Worm (Caenorhabditis elegans) whole organism, young adult: ENCODE data around the gene ZK622.4.

Source experiments
- D2030.7 ChIP-seq: fragments of 200-800 bp; sonication (Bioruptor generic); IDR thresholded peaks from 2 replicates; pipeline ENCODE4 v1.3.6; 2022; ENCODE audit warnings: missing genetic modification reagents, missing genetic modification characterization, missing compliant biosample characterization
- F37B4.10 ChIP-seq: fragments of 200-800 bp; sonication (Bioruptor generic); IDR thresholded peaks from 2 replicates; pipeline ENCODE4 v1.3.6; 2022; ENCODE audit warnings: missing genetic modification characterization, missing compliant biosample characterization
- F52B5.7 ChIP-seq: sonication (generic microtip); optimal IDR thresholded peaks from 2 replicates; lab custom pipeline; 2016; ENCODE audit warnings: mild to moderate bottlenecking, missing genetic modification characterization, missing compliant biosample characterization
- F57A8.1 ChIP-seq: fragments of 200-800 bp; sonication (Bioruptor generic); optimal IDR thresholded peaks from 2 replicates; lab custom pipeline; 2018; ENCODE audit warnings: mild to moderate bottlenecking, missing genetic modification characterization, moderate library complexity, missing compliant biosample characterization
- T26A5.8 ChIP-seq: sonication (generic microtip); optimal IDR thresholded peaks from 2 replicates; lab custom pipeline; 2016; ENCODE audit warnings: missing genetic modification characterization, missing compliant biosample characterization
- Y53F4B.3 ChIP-seq: fragments of 200-800 bp; sonication (Bioruptor generic); IDR thresholded peaks from 2 replicates; pipeline ENCODE4 v1.3.6; 2022; ENCODE audit warnings: missing genetic modification reagents, missing genetic modification characterization, missing compliant biosample characterization
- Y56A3A.18 ChIP-seq: fragments of 200-800 bp; sonication (Bioruptor generic); IDR thresholded peaks from 2 replicates; pipeline ENCODE4 v1.3.6; 2022; ENCODE audit warnings: missing genetic modification reagents, missing genetic modification characterization, missing compliant biosample characterization
- akir-1 ChIP-seq: fragments of 200-800 bp; sonication (Bioruptor generic); optimal IDR thresholded peaks from 2 replicates; lab custom pipeline; 2018; ENCODE audit warnings: mild to moderate bottlenecking, missing genetic modification characterization, moderate library complexity, missing compliant biosample characterization
- aptf-2 ChIP-seq: fragments of 200-800 bp; sonication (Bioruptor generic); conservative IDR thresholded peaks from 2 replicates; pipeline ENCODE4 v1.3.6; 2022; ENCODE audit warnings: missing genetic modification reagents, missing genetic modification characterization, missing compliant biosample characterization
- athp-1 ChIP-seq: sonication (generic microtip); optimal IDR thresholded peaks from 2 replicates; lab custom pipeline; 2017; ENCODE audit warnings: mild to moderate bottlenecking, missing genetic modification characterization, missing compliant biosample characterization
- attf-6 ChIP-seq: fragments of 200-800 bp; sonication (Bioruptor generic); IDR thresholded peaks from 2 replicates; pipeline ENCODE4 v1.3.6; 2022; ENCODE audit warnings: missing genetic modification reagents, missing genetic modification characterization, missing compliant biosample characterization
- ccch-3 ChIP-seq: fragments of 200-800 bp; sonication (Bioruptor generic); optimal IDR thresholded peaks from 2 replicates; lab custom pipeline; 2018; ENCODE audit warnings: mild to moderate bottlenecking, missing genetic modification characterization, missing compliant biosample characterization
- ceh-100 ChIP-seq: fragments of 200-800 bp; sonication (Bioruptor generic); IDR thresholded peaks from 2 replicates; pipeline ENCODE4 v1.3.6; 2022; ENCODE audit warnings: missing genetic modification reagents, missing genetic modification characterization, missing compliant biosample characterization
- ceh-27 ChIP-seq: fragments of 200-800 bp; sonication (Bioruptor generic); optimal IDR thresholded peaks from 2 replicates; lab custom pipeline; 2018; ENCODE audit warnings: mild to moderate bottlenecking, missing genetic modification characterization, moderate library complexity, missing compliant biosample characterization
- ceh-58 ChIP-seq: fragments of 200-800 bp; sonication (Bioruptor generic); IDR thresholded peaks from 2 replicates; pipeline ENCODE4 v1.3.6; 2022; ENCODE audit warnings: missing genetic modification characterization, missing compliant biosample characterization
- die-1 ChIP-seq: sonication (generic microtip); optimal IDR thresholded peaks from 2 replicates; lab custom pipeline; 2016; ENCODE audit warnings: missing genotype, mild to moderate bottlenecking, missing genetic modification characterization, missing compliant biosample characterization
- dpl-1 ChIP-seq: fragments of 150-350 bp; optimal IDR thresholded peaks from 2 replicates; lab custom pipeline; 2014; ENCODE audit warnings: missing biosample characterization, missing genetic modification reagents, missing genetic modification characterization
- efl-1 ChIP-seq: fragments of 150-350 bp; optimal IDR thresholded peaks from 2 replicates; lab custom pipeline; 2014; ENCODE audit warnings: missing biosample characterization, missing genetic modification reagents, missing genetic modification characterization
- egl-44 ChIP-seq: fragments of 200-800 bp; sonication (Bioruptor generic); IDR thresholded peaks from 2 replicates; pipeline ENCODE4 v1.3.6; 2022; ENCODE audit warnings: missing genetic modification reagents, missing genetic modification characterization, missing compliant biosample characterization
- ets-4 ChIP-seq: fragments of 200-800 bp; sonication (Bioruptor generic); optimal IDR thresholded peaks from 2 replicates; lab custom pipeline; 2018; ENCODE audit warnings: mild to moderate bottlenecking, missing genetic modification characterization, missing compliant biosample characterization
- gei-17 ChIP-seq: fragments of 200-800 bp; sonication (Bioruptor generic); optimal IDR thresholded peaks from 2 replicates; lab custom pipeline; 2018; ENCODE audit warnings: mild to moderate bottlenecking, missing genetic modification characterization, missing compliant biosample characterization
- hlh-12 ChIP-seq: sonication (generic microtip); optimal IDR thresholded peaks from 2 replicates; lab custom pipeline; 2016; ENCODE audit warnings: missing genetic modification characterization, missing compliant biosample characterization
- hmg-1.2 ChIP-seq: fragments of 200-800 bp; sonication (Bioruptor generic); IDR thresholded peaks from 2 replicates; pipeline ENCODE4 v1.3.6; 2022; ENCODE audit warnings: missing genetic modification reagents, missing genetic modification characterization, missing compliant biosample characterization
- hsf-1 ChIP-seq: fragments of 200-800 bp; sonication (Bioruptor generic); IDR thresholded peaks from 2 replicates; pipeline ENCODE4 v1.3.6; 2022; ENCODE audit warnings: missing genetic modification reagents, missing genetic modification characterization, missing compliant biosample characterization
- lin-26 ChIP-seq: fragments of 200-800 bp; sonication (Bioruptor generic); IDR thresholded peaks from 2 replicates; pipeline ENCODE4 v1.3.6; 2022; ENCODE audit warnings: missing genetic modification reagents, missing genetic modification characterization, missing compliant biosample characterization
- lin-35 ChIP-seq, 3 experiments: fragments of 150-350 bp in 2 of 3; sonication (generic microtip) in 1 of 3; optimal IDR thresholded peaks; 2 replicates each; lab custom pipeline; 2014 to 2018; ENCODE audit warnings: missing biosample characterization in 3 of 3, missing genetic modification characterization in 3 of 3, missing genetic modification reagents in 3 of 3
- lir-1 ChIP-seq: fragments of 200-800 bp; sonication (Bioruptor generic); conservative IDR thresholded peaks from 2 replicates; pipeline ENCODE4 v1.3.6; 2022; ENCODE audit warnings: missing genetic modification reagents, missing genetic modification characterization, missing compliant biosample characterization
- madf-10 ChIP-seq: sonication (generic microtip); optimal IDR thresholded peaks from 2 replicates; lab custom pipeline; 2016; ENCODE audit warnings: mild to moderate bottlenecking, missing genetic modification characterization, missing compliant biosample characterization
- madf-8 ChIP-seq: fragments of 200-800 bp; sonication (Bioruptor generic); conservative IDR thresholded peaks from 2 replicates; pipeline ENCODE4 v1.3.6; 2022; ENCODE audit warnings: missing genetic modification reagents, missing genetic modification characterization, missing compliant biosample characterization
- mel-28 ChIP-seq: sonication (generic microtip); optimal IDR thresholded peaks from 2 replicates; lab custom pipeline; 2016; ENCODE audit warnings: borderline replicate concordance, mild to moderate bottlenecking, missing genetic modification characterization, missing compliant biosample characterization
- nfya-1 ChIP-seq: sonication (generic microtip); optimal IDR thresholded peaks from 2 replicates; lab custom pipeline; 2017; ENCODE audit warnings: antibody characterized with exemption, missing compliant biosample characterization, missing genetic modification characterization, borderline replicate concordance; ENCODE audit not compliant: insufficient read depth
- nhr-120 ChIP-seq: fragments of 200-800 bp; sonication (Bioruptor generic); IDR thresholded peaks from 2 replicates; pipeline ENCODE4 v1.3.6; 2022; ENCODE audit warnings: missing genetic modification characterization, missing compliant biosample characterization
- nhr-27 ChIP-seq: fragments of 200-800 bp; sonication (Bioruptor generic); optimal IDR thresholded peaks from 2 replicates; lab custom pipeline; 2018; ENCODE audit warnings: mild to moderate bottlenecking, missing genetic modification characterization, moderate library complexity, missing compliant biosample characterization
- repo-1 ChIP-seq: sonication (generic microtip); optimal IDR thresholded peaks from 2 replicates; lab custom pipeline; 2017; ENCODE audit warnings: mild to moderate bottlenecking, missing genetic modification characterization, missing compliant biosample characterization
- sdz-38 ChIP-seq: sonication (generic microtip); optimal IDR thresholded peaks from 2 replicates; lab custom pipeline; 2016; ENCODE audit warnings: missing genotype, missing genetic modification characterization, missing compliant biosample characterization
- somi-1 ChIP-seq: fragments of 200-800 bp; sonication (Bioruptor generic); optimal IDR thresholded peaks from 2 replicates; lab custom pipeline; 2018; ENCODE audit warnings: mild to moderate bottlenecking, missing genetic modification characterization, missing compliant biosample characterization
- ztf-18 ChIP-seq: sonication (generic microtip); optimal IDR thresholded peaks from 2 replicates; lab custom pipeline; 2016; ENCODE audit warnings: missing genotype, mild to moderate bottlenecking, missing genetic modification characterization, missing compliant biosample characterization
- ztf-3 ChIP-seq: fragments of 200-800 bp; sonication (Bioruptor generic); optimal IDR thresholded peaks from 2 replicates; lab custom pipeline; 2018; ENCODE audit warnings: mild to moderate bottlenecking, missing genetic modification characterization, missing compliant biosample characterization

Gene ZK622.4

DNA sequence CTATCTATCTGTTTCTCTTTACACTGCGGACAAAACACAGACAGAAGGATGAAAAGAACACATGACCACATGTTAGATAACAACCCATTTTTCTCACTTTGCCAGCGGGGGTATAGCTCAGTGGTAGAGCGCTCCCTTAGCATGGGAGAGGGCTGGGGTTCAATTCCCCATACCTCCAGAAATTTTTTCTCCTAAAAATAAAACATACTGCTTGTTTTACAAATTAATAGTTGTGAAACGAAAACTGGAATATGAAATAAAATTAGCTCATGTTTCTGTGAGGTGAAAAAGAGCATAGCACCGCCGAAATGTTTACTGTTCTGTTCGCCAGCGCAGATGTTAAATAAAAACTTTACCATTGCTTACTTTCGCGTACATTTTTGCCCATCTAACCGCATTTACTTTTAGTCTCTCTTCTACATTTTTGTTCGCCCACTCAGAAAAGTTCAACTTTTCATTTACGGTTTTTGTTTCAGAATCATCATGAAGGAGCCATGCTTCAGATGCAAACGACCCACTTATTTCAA lies at the start of gene ZK622.4 (continued):
- TF ChIP-seq D2030.7 (peak; percentile 69), ceh-27 (peak; percentile 17), ceh-100 (GFP tag; lab: Robert Waterston, UW) (peak; percentile 39; the same call in 1 of the 2 replicates), lin-26 (peak; percentile 92), die-1 (peak; percentile 76), madf-10 (tag; lab: Kevin White, UChicago) (peak; percentile 61), ztf-18 (peak; percentile 61), efl-1 (GFP tag; lab: Kevin White, UChicago) (no peak), sdz-38 (tag; lab: Kevin White, UChicago) (no peak), gei-17 (no peak), akir-1 (peak; percentile 63), ceh-58 (GFP tag; lab: Robert Waterston, UW) (no peak), ccch-3 (GFP tag; lab: Kevin White, UChicago) (no peak), attf-6 (GFP tag; lab: Robert Waterston, UW) (peak; percentile 64; the same call in 1 of the 2 replicates), hlh-12 (no peak), aptf-2 (GFP tag; lab: Robert Waterston, UW) (no peak), repo-1 (peak; percentile 41), lin-35 (GFP tag; optimal IDR thresholded peaks at IDR 0.05; lab: Kevin White, UChicago) (peak in 1 of 3 experiments; percentile 49), mel-28 (tag; lab: Kevin White, UChicago) (no peak), hmg-1.2 (GFP tag; lab: Robert Waterston, UW) (peak; percentile 79), T26A5.8 (tag; lab: Kevin White, UChicago) (no peak), hsf-1 (no peak), egl-44 (GFP tag; lab: Robert Waterston, UW) (0 out of 2 replicates have a peak, but pooled peaks have one; percentile 66), Y53F4B.3 (GFP tag; lab: Robert Waterston, UW) (no peak), nhr-27 (peak; percentile 71), madf-8 (GFP tag; lab: Robert Waterston, UW) (no peak), lir-1 (GFP tag; lab: Robert Waterston, UW) (0 out of 2 replicates have a peak, but pooled peaks have one; percentile 8), F37B4.10 (GFP tag; lab: Robert Waterston, UW) (0 out of 2 replicates have a peak, but pooled peaks have one; percentile 82), ztf-3 (GFP tag; lab: Kevin White, UChicago) (no peak), F52B5.7 (tag; lab: Kevin White, UChicago) (peak; percentile 58), nfya-1 (tag; lab: Kevin White, UChicago) (no peak), ets-4 (GFP tag; lab: Kevin White, UChicago) (no peak)

DNA sequence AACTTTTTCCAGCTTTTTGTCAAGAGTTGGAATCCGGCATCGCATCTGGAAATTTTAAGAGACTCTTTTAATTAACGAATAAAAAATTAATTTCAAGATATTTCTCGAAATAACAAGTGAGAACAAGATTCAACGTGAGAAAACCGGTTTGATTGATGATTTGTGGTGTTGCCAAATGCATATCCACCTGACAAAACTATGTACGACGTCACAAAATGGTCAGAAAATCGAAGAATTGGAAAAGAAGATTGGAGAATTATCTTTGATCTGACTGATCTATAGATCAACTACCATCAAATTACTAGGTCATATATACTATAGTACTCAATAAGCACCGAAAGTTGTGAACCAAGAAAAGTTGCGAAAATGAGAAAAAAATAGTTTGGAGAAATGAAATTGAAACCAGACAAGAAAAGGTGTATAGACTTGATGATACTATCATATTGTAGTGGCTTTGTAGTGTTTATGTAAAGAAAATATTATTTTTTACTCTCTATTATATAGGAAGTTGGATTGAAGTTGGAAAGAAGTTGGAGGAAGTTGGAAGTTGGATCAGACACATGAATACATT lies 45.6 kb upstream of the ZK622.4 start, which contains the start of gene ptr-6:
Gene ptr-6 (minus strand): TSS at position 47 of the 571 bp plus-strand sequence.
- TF ChIP-seq F57A8.1 (GFP tag; lab: Kevin White, UChicago) (no peak), dpl-1 (no peak), nhr-120 (GFP tag; lab: Robert Waterston, UW) (no peak), athp-1 (no peak), somi-1 (no peak), Y56A3A.18 (no peak)
- TF ChIP-seq, all 124 proteins: peak for 0
